Worm (Caenorhabditis elegans) whole organism, L1 larva: ENCODE results near the gene phf-15.

Experiments used
- ama-1 ChIP-seq: fragments of 150-350 bp; optimal IDR thresholded peaks from 2 replicates; lab custom pipeline; 2014
- elt-2 ChIP-seq: sonication (generic microtip); optimal IDR thresholded peaks from 2 replicates; lab custom pipeline; 2016; ENCODE audit warnings: missing genetic modification characterization, mild to moderate bottlenecking, inconsistent platforms, missing compliant biosample characterization, missing genetic modification reagents
- fos-1 ChIP-seq: fragments of 150-350 bp; optimal IDR thresholded peaks from 2 replicates; lab custom pipeline; 2014; ENCODE audit warnings: missing biosample characterization, missing genetic modification characterization
- lsy-2 ChIP-seq, 2 experiments: fragments of 150-350 bp; optimal IDR thresholded peaks; 2 replicates each; lab custom pipeline; 2014; ENCODE audit warnings: missing biosample characterization in 2 of 2, missing genetic modification characterization in 2 of 2
- mdl-1 ChIP-seq, 2 experiments: fragments of 150-350 bp; optimal IDR thresholded peaks; 2 replicates each; lab custom pipeline; 2014 to 2017; ENCODE audit warnings: missing biosample characterization in 2 of 2, missing genetic modification characterization in 2 of 2, inconsistent platforms in 1 of 2
- nhr-11 ChIP-seq: fragments of 150-350 bp; optimal IDR thresholded peaks from 2 replicates; lab custom pipeline; 2014; ENCODE audit warnings: missing biosample characterization, missing genetic modification characterization
- pqm-1 ChIP-seq: sonication (generic microtip); optimal IDR thresholded peaks from 3 replicates; lab custom pipeline; 2017; ENCODE audit warnings: missing biosample characterization, missing genetic modification characterization
- zag-1 ChIP-seq: fragments of 150-350 bp; optimal IDR thresholded peaks from 2 replicates; lab custom pipeline; 2014; ENCODE audit warnings: missing biosample characterization, missing genetic modification characterization

ce11 chrIII:3308940-3309339 is 13.7 kb upstream of the phf-15 start:
- TF ChIP-seq nhr-11 (tag; lab: Kevin White, UChicago) (no peak), lsy-2 (tag; optimal IDR thresholded peaks at IDR 0.05; lab: Kevin White, UChicago) (no peak), ama-1 (no peak), fos-1 (no peak), pqm-1 (tag; lab: Kevin White, UChicago) (no peak), zag-1 (tag; lab: Kevin White, UChicago) (no peak), elt-2 (tag; lab: Kevin White, UChicago) (no peak), mdl-1 (tag; optimal IDR thresholded peaks at IDR 0.05; lab: Kevin White, UChicago) (no peak)
